Worm (Caenorhabditis elegans) whole organism, L3 larva: Measurements from ENCODE around the gene syx-4.

Experiments
- R02D3.7 ChIP-seq: fragments of 150-350 bp; optimal IDR thresholded peaks from 2 replicates; lab custom pipeline; 2014; ENCODE audit warnings: missing biosample characterization, missing genetic modification characterization
- ZK546.5 ChIP-seq: sonication (generic microtip); optimal IDR thresholded peaks from 2 replicates; lab custom pipeline; 2017; ENCODE audit warnings: missing biosample characterization, missing genetic modification characterization
- aly-2 ChIP-seq: fragments of 150-350 bp; optimal IDR thresholded peaks from 2 replicates; lab custom pipeline; 2014; ENCODE audit warnings: missing biosample characterization, missing genetic modification characterization
- ama-1 ChIP-seq: fragments of 150-350 bp; optimal IDR thresholded peaks from 2 replicates; lab custom pipeline; 2018
- ceh-16 ChIP-seq: sonication (generic microtip); optimal IDR thresholded peaks from 2 replicates; lab custom pipeline; 2017; ENCODE audit warnings: missing biosample characterization, missing genetic modification characterization
- ceh-28 ChIP-seq: fragments of 150-350 bp; optimal IDR thresholded peaks from 2 replicates; lab custom pipeline; 2014; ENCODE audit warnings: missing biosample characterization, missing genetic modification reagents, missing genetic modification characterization
- ceh-82 ChIP-seq: fragments of 150-350 bp; optimal IDR thresholded peaks from 2 replicates; lab custom pipeline; 2014; ENCODE audit warnings: missing biosample characterization, missing genetic modification characterization
- ceh-9 ChIP-seq: sonication (generic microtip); optimal IDR thresholded peaks from 2 replicates; lab custom pipeline; 2018; ENCODE audit warnings: missing biosample characterization, missing genetic modification characterization
- daf-12 ChIP-seq: fragments of 150-350 bp; optimal IDR thresholded peaks from 2 replicates; lab custom pipeline; 2014; ENCODE audit warnings: missing biosample characterization, missing genetic modification reagents, missing genetic modification characterization
- egl-27 ChIP-seq: sonication (generic microtip); optimal IDR thresholded peaks from 4 replicates; lab custom pipeline; 2017; ENCODE audit warnings: missing biosample characterization, missing genetic modification reagents, missing genetic modification characterization
- egl-5 ChIP-seq: fragments of 150-350 bp; optimal IDR thresholded peaks from 2 replicates; lab custom pipeline; 2017; ENCODE audit warnings: missing biosample characterization, missing genetic modification reagents, missing genetic modification characterization, inconsistent platforms
- elt-2 ChIP-seq: sonication (generic microtip); optimal IDR thresholded peaks from 2 replicates; lab custom pipeline; 2016; ENCODE audit warnings: missing genetic modification reagents, mild to moderate bottlenecking, missing genetic modification characterization, missing compliant biosample characterization
- elt-3 ChIP-seq, 3 experiments: fragments of 150-350 bp in 1 of 3; sonication (generic microtip) in 2 of 3; optimal IDR thresholded peaks; 2 replicates in 2 of 3; 4 replicates in 1 of 3; lab custom pipeline; 2014 to 2017; ENCODE audit warnings: missing biosample characterization in 3 of 3, missing genetic modification characterization in 3 of 3
- fkh-10 ChIP-seq: sonication (generic microtip); optimal IDR thresholded peaks from 2 replicates; lab custom pipeline; 2017; ENCODE audit warnings: missing biosample characterization, missing genetic modification reagents, missing genetic modification characterization
- fos-1 ChIP-seq: fragments of 150-350 bp; optimal IDR thresholded peaks from 2 replicates; lab custom pipeline; 2014; ENCODE audit warnings: missing biosample characterization, missing genetic modification characterization
- mdl-1 ChIP-seq: fragments of 150-350 bp; optimal IDR thresholded peaks from 2 replicates; lab custom pipeline; 2014; ENCODE audit warnings: missing biosample characterization, missing genetic modification characterization
- mml-1 ChIP-seq: fragments of 150-350 bp; sonication (generic microtip); optimal IDR thresholded peaks from 3 replicates; lab custom pipeline; 2014; ENCODE audit warnings: missing biosample characterization, missing genetic modification characterization
- nfya-1 ChIP-seq: sonication (generic microtip); optimal IDR thresholded peaks from 2 replicates; lab custom pipeline; 2017; ENCODE audit warnings: missing genetic modification characterization, mild to moderate bottlenecking, missing compliant biosample characterization, antibody characterized with exemption, moderate library complexity; ENCODE audit not compliant: insufficient read depth
- nhr-11 ChIP-seq: fragments of 150-350 bp; optimal IDR thresholded peaks from 2 replicates; lab custom pipeline; 2014; ENCODE audit warnings: missing biosample characterization, missing genetic modification characterization
- nhr-23 ChIP-seq: fragments of 150-350 bp; optimal IDR thresholded peaks from 2 replicates; lab custom pipeline; 2014; ENCODE audit warnings: missing biosample characterization, missing genetic modification reagents, missing genetic modification characterization
- nhr-237 ChIP-seq: fragments of 150-350 bp; optimal IDR thresholded peaks from 2 replicates; lab custom pipeline; 2014; ENCODE audit warnings: missing biosample characterization, missing genetic modification characterization
- nhr-25 ChIP-seq: sonication (generic microtip); optimal IDR thresholded peaks from 2 replicates; lab custom pipeline; 2017; ENCODE audit warnings: missing biosample characterization, missing genetic modification characterization
- nhr-28 ChIP-seq: fragments of 150-350 bp; optimal IDR thresholded peaks from 2 replicates; lab custom pipeline; 2014; ENCODE audit warnings: missing biosample characterization, missing genetic modification characterization
- nhr-43 ChIP-seq: sonication (generic microtip); optimal IDR thresholded peaks from 2 replicates; lab custom pipeline; 2016; ENCODE audit warnings: mild to moderate bottlenecking, missing genetic modification characterization, missing compliant biosample characterization; ENCODE audit not compliant: poor library complexity, severe bottlenecking
- nhr-67 ChIP-seq: fragments of 150-350 bp; optimal IDR thresholded peaks from 2 replicates; lab custom pipeline; 2014; ENCODE audit warnings: missing biosample characterization, missing genetic modification characterization
- nhr-76 ChIP-seq: fragments of 150-350 bp; sonication (generic microtip); optimal IDR thresholded peaks from 5 replicates; lab custom pipeline; 2014; ENCODE audit warnings: missing biosample characterization, missing genetic modification characterization
- nhr-77 ChIP-seq: fragments of 150-350 bp; optimal IDR thresholded peaks from 2 replicates; lab custom pipeline; 2014; ENCODE audit warnings: missing biosample characterization, missing genetic modification characterization
- pha-4 ChIP-seq: fragments of 150-350 bp; optimal IDR thresholded peaks from 2 replicates; lab custom pipeline; 2014; ENCODE audit warnings: missing biosample characterization, missing genetic modification reagents, missing genetic modification characterization
- pqm-1 ChIP-seq: fragments of 150-350 bp; optimal IDR thresholded peaks from 2 replicates; lab custom pipeline; 2017; ENCODE audit warnings: missing biosample characterization, missing genetic modification characterization, inconsistent platforms
- sea-2 ChIP-seq: fragments of 150-350 bp; sonication (generic microtip); optimal IDR thresholded peaks from 4 replicates; lab custom pipeline; 2014; ENCODE audit warnings: missing biosample characterization, missing genetic modification reagents, missing genetic modification characterization
- skn-1 ChIP-seq: fragments of 150-350 bp; optimal IDR thresholded peaks from 2 replicates; lab custom pipeline; 2014; ENCODE audit warnings: missing biosample characterization, missing genetic modification characterization
- snpc-4 ChIP-seq: fragments of 150-350 bp; optimal IDR thresholded peaks from 2 replicates; lab custom pipeline; 2014; ENCODE audit warnings: missing biosample characterization, missing genetic modification characterization
- tbx-2 ChIP-seq: sonication (generic microtip); optimal IDR thresholded peaks from 2 replicates; lab custom pipeline; 2016; ENCODE audit warnings: mild to moderate bottlenecking, missing genetic modification characterization, missing compliant biosample characterization
- unc-39 ChIP-seq: sonication (generic microtip); optimal IDR thresholded peaks from 4 replicates; lab custom pipeline; 2017; ENCODE audit warnings: missing biosample characterization, missing genetic modification characterization
- unc-62 ChIP-seq: fragments of 150-350 bp; sonication (generic microtip); optimal IDR thresholded peaks from 4 replicates; lab custom pipeline; 2014; ENCODE audit warnings: missing biosample characterization, missing genetic modification reagents, missing genetic modification characterization
- zag-1 ChIP-seq: fragments of 150-350 bp; optimal IDR thresholded peaks from 2 replicates; lab custom pipeline; 2014; ENCODE audit warnings: missing biosample characterization, missing genetic modification characterization
- ztf-4 ChIP-seq: fragments of 150-350 bp; optimal IDR thresholded peaks from 2 replicates; lab custom pipeline; 2014; ENCODE audit warnings: missing biosample characterization, missing genetic modification characterization

syx-4 gene

DNA sequence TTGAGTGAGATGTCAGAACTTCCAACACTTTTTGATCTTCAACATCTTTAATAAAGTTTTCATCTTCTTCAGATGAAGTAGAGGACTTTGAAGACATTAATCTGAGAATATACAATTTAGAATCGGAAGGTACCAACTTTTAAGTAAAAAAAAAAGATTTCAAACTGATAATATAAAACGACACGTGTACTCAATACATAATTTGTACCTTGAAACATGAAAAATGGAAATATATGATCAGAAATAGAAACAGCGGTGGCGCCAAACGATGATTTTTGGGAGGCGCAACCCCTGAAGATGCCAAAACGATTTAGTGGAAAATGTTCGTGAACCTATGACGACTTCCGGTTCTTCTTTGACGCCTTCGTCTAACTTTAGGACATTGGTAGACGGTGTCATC is 15.4 kb downstream of the syx-4 start, which contains the start of gene oat-1:
Gene oat-1 (minus strand): TSS at position 101 of the 400 bp plus-strand sequence.
- no peak for TF ChIP-seq pha-4 (tag; lab: Kevin White, UChicago)
- TF ChIP-seq nfya-1 (tag; lab: Kevin White, UChicago), result no peak
- TF ChIP-seq ceh-16 (tag; lab: Kevin White, UChicago), result no peak
- TF ChIP-seq mdl-1 (tag; lab: Kevin White, UChicago), result no peak
- TF ChIP-seq sea-2, result no peak
- no peak for TF ChIP-seq elt-2
- TF ChIP-seq mml-1 (tag; lab: Kevin White, UChicago), result no peak
- no peak for TF ChIP-seq snpc-4 (tag; lab: Kevin White, UChicago)
- no peak for TF ChIP-seq fkh-10 (GFP tag; lab: Kevin White, UChicago)
- TF ChIP-seq aly-2 (tag; lab: Kevin White, UChicago), result no peak
- no peak for TF ChIP-seq zag-1 (tag; lab: Kevin White, UChicago)
- TF ChIP-seq ama-1 (lab: Kevin White, UChicago), result no peak
- no peak for TF ChIP-seq pqm-1 (tag; lab: Kevin White, UChicago)
- no peak for TF ChIP-seq nhr-237 (tag; lab: Kevin White, UChicago)
- TF ChIP-seq, all 47 proteins: peak for 0

DNA sequence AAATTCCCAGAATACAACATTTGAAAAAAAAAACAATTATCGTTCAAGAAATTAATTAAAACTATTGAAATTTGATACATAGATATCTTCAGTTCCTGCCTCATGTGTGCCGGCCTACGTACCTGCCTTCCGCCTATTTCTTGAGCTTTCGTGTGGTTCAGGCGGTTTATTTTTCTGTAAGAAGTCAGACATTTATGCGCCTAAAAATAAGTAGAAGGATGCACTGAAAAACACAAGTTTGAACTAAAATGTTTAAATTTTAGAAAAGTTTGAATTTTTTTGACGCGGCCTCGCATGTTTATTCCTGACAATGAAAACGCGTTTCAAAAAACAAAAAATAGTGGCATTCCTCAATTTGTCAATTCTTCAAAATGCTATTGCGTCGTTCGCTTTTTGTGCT is 16.7 kb downstream of the syx-4 start, which contains the start of gene C28C12.11:
Gene C28C12.11 (plus strand): TSS at position 301 of the 400 bp plus-strand sequence.
- TF ChIP-seq egl-27 (tag; lab: Kevin White, UChicago), result no peak
- no peak for TF ChIP-seq ZK546.5 (tag; lab: Kevin White, UChicago)
- TF ChIP-seq unc-39 (tag; lab: Kevin White, UChicago), result no peak
- TF ChIP-seq egl-5 (tag; lab: Kevin White, UChicago), result no peak

DNA sequence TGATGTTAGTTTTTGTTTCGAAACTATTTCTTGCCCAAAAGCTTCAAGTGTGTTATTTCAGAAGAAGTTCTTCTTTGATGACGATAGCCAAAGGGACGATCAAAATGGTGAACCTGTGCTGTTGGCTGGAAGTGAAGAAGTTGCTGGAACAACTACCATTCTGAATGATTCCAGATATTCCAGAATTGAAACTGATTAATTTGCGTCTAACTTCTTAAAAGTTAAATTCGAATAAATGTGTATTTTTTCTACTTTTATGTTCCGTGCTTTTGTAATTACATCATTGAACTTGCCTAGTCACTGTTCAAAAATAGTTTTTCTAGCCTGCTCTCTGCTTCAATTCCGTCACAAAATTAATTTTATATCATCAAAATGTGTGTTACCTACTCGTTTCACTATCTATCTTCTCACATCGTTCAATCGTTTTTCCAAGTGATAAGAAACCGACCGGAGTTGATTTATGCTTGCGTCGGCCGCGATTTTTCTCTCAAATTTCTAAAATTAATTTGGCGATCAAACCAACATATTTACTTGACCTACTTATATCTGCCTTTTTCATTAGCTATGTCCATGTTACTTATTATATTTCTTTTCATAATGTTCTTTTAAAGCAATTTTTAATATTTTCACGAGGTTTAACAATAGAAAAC is 18.1 kb downstream of the syx-4 start:
- TF ChIP-seq egl-27 (tag; lab: Kevin White, UChicago), result no peak
- no peak for TF ChIP-seq unc-62 (GFP tag; lab: Kevin White, UChicago)
- TF ChIP-seq elt-3 (tag; optimal IDR thresholded peaks at IDR 0.05; lab: Kevin White, UChicago), result no peak
- TF ChIP-seq elt-2, result peak; percentile 82
- peak; percentile 22 for TF ChIP-seq snpc-4 (tag; lab: Kevin White, UChicago)
- TF ChIP-seq ama-1 (lab: Kevin White, UChicago), result no peak
- no peak for TF ChIP-seq zag-1 (tag; lab: Kevin White, UChicago)
- no peak for TF ChIP-seq nhr-77 (tag; lab: Kevin White, UChicago)
- TF ChIP-seq ceh-9 (tag; lab: Kevin White, UChicago), result no peak
- TF ChIP-seq egl-5 (tag; lab: Kevin White, UChicago), result no peak
- TF ChIP-seq daf-12 (tag; lab: Kevin White, UChicago), result no peak
- TF ChIP-seq R02D3.7, result no peak
- no peak for TF ChIP-seq nhr-43 (tag; lab: Kevin White, UChicago)
- TF ChIP-seq fos-1, result no peak
- TF ChIP-seq nhr-23 (tag; lab: Kevin White, UChicago), result no peak
- no peak for TF ChIP-seq ceh-28
- no peak for TF ChIP-seq nhr-76 (tag; lab: Kevin White, UChicago)
- no peak for TF ChIP-seq tbx-2 (tag; lab: Kevin White, UChicago)
- TF ChIP-seq sea-2, result no peak
- no peak for TF ChIP-seq nhr-11
- TF ChIP-seq pqm-1 (tag; lab: Kevin White, UChicago), result peak; percentile 63
- TF ChIP-seq mml-1 (tag; lab: Kevin White, UChicago), result no peak

DNA sequence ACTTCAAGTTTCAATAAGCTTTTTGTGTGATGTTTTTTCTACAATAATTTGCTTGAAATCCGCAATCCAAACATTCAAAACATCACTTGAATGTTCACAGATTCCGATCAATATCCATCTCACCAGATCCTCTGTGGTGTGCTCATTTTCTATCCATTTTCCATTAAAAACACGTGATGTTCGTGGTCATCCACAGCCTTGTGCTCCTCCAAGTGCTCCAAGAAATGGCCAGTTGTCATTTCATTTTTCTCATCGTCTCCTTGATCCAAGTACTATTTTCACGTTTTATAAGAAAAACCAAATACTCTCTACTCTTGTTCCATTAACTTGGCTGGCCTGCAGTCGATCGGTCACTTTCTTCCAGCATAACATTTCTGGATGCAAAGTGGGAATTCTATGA is 19.1 kb downstream of the syx-4 start:
- TF ChIP-seq nhr-11 (no peak), nhr-23 (tag; lab: Kevin White, UChicago) (no peak), nfya-1 (tag; lab: Kevin White, UChicago) (no peak), ceh-28 (no peak), nhr-77 (tag; lab: Kevin White, UChicago) (no peak), nhr-67 (no peak), fkh-10 (GFP tag; lab: Kevin White, UChicago) (no peak), ZK546.5 (tag; lab: Kevin White, UChicago) (no peak), nhr-43 (tag; lab: Kevin White, UChicago) (no peak), nhr-25 (tag; lab: Kevin White, UChicago) (no peak), egl-27 (tag; lab: Kevin White, UChicago) (no peak), mdl-1 (tag; lab: Kevin White, UChicago) (no peak), snpc-4 (tag; lab: Kevin White, UChicago) (no peak), ztf-4 (no peak), aly-2 (tag; lab: Kevin White, UChicago) (no peak), elt-3 (tag; optimal IDR thresholded peaks at IDR 0.05; lab: Kevin White, UChicago) (no peak), skn-1 (tag; lab: Kevin White, UChicago) (no peak), sea-2 (no peak), nhr-28 (tag; lab: Kevin White, UChicago) (no peak), ceh-82 (tag; lab: Kevin White, UChicago) (no peak)
